Fruit fly (Drosophila melanogaster): ENCODE results near the gene CG9147.
A peak's percentile ranks its signal among the peaks of the same experiment; 100 is the strongest.

CG9147 gene

DNA sequence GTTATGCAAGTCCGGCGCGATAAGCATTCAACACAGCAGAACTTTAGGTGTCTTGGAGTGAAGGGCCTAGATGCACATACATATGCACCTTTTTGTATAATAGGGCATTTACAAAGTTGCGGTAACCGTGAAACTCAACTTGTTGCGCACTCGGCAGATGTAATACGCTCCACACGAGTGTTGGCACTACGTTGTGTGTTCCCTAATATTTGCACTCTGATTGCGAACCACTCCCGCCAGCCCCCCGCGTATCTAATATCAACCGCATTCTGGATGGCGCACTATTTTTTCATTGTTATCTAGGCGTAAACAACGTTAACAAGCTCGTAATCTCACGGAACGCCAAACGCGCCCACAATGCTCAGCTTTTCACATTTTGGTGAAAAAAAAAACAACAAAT, 14.5 kb downstream of the CG9147 start (continued):
- TF ChIP-seq CG9727 (GFP tag; optimal IDR thresholded peaks at IDR 0.05) (no peak), CG17829 (tag; optimal IDR thresholded peaks at IDR 0.05) (no peak), CG17328 (GFP tag; IDR thresholded peaks at IDR 0.05) (no peak), CG12769 (tag; optimal IDR thresholded peaks at IDR 0.05) (peak; percentile 59), CG7271 (tag; optimal IDR thresholded peaks at IDR 0.05) (no peak), Meics (GFP tag; optimal IDR thresholded peaks at IDR 0.05) (peak; percentile 18), HHEX (GFP tag; optimal IDR thresholded peaks at IDR 0.05) (peak; percentile 28), crol (GFP tag; IDR thresholded peaks at IDR 0.05) (0 out of 2 replicates have a peak, but pooled peaks have one; percentile 9), CG10321 (GFP tag; IDR thresholded peaks at IDR 0.05) (no peak), sug (tag; optimal IDR thresholded peaks at IDR 0.05) (peak; percentile 61), CG3065 (GFP tag; optimal IDR thresholded peaks at IDR 0.05) (no peak), CG8765 (GFP tag; IDR thresholded peaks at IDR 0.05) (no peak), CG10267 (tag; optimal IDR thresholded peaks at IDR 0.05) (no peak), mirr (GFP tag; optimal IDR thresholded peaks at IDR 0.05) (peak; percentile 6), croc (GFP tag; conservative IDR thresholded peaks at IDR 0.05) (no peak), Med (GFP tag) (peak; percentile 79), CG4617 (GFP tag; optimal IDR thresholded peaks at IDR 0.05; ENCODE audit: borderline replicate concordance) (no peak), CG6683 (GFP tag; optimal IDR thresholded peaks at IDR 0.05) (no peak), GATAe (GFP tag; conservative IDR thresholded peaks at IDR 0.05) (0 out of 2 replicates have a peak, but pooled peaks have one; percentile 42), sqz (GFP tag; optimal IDR thresholded peaks at IDR 0.05) (no peak)

DNA sequence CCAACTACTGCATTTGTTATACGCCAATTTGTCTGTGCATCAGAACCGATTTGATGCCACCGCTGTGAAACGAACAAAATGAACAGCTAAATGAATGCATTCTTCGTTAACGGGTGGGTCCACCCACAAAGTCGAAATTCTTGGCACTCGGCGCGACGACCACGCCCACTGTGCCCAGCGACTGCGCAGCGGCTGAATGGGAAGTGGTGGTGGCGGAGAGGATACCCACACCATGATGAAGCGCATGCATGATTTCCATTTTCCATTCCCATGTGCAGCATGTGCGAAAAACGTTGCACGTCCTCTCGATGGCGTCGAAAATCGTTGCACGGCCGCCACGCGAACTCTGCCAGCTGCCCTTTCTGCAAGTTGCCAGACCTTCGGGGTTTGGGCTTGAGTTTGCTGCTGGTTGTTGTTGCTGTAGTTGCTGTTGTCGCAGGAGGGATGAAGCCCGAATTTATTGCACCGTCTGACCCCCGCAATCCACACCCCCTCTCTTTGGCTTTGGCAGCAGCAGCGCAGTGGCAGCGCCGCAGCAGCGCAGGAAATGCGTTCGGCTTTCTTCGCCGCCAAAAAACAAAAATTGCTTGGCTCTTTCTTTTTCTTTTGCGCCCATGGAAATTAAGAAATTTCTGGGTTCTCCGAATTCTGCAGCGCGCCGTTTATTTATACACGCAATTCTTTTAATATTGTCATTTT, 15.5 kb downstream of the CG9147 start:
- no peak for TF ChIP-seq wek (GFP tag; optimal IDR thresholded peaks at IDR 0.05)
- TF ChIP-seq CG42726 (GFP tag; IDR thresholded peaks at IDR 0.05; ENCODE audit: partially characterized antibody) = peak; percentile 100
- no peak for TF ChIP-seq Optix (GFP tag; IDR thresholded peaks at IDR 0.05)
- no peak for TF ChIP-seq chif (GFP tag; optimal IDR thresholded peaks at IDR 0.05)
- TF ChIP-seq lilli (GFP tag; optimal IDR thresholded peaks at IDR 0.05) = no peak
- no peak for TF ChIP-seq CG11456 (GFP tag; IDR thresholded peaks at IDR 0.05)
- no peak for TF ChIP-seq CG31441 (GFP tag; IDR thresholded peaks at IDR 0.05)
- no peak for TF ChIP-seq lbe (GFP tag; optimal IDR thresholded peaks at IDR 0.05)
- no peak for TF ChIP-seq en (GFP tag; optimal IDR thresholded peaks at IDR 0.05)
- peak; percentile 38 for TF ChIP-seq twi (tag; optimal IDR thresholded peaks at IDR 0.05)
- TF ChIP-seq CG17385 (GFP tag; optimal IDR thresholded peaks at IDR 0.05) = no peak
- no peak for TF ChIP-seq CG12769 (tag; optimal IDR thresholded peaks at IDR 0.05)
- no peak for TF ChIP-seq Ets65A (GFP tag)
- TF ChIP-seq Neu2 (GFP tag; optimal IDR thresholded peaks at IDR 0.05; ENCODE audit: borderline replicate concordance) = no peak
- no peak for TF ChIP-seq CG3065 (GFP tag; optimal IDR thresholded peaks at IDR 0.05)
- no peak for TF ChIP-seq dmrt99B (tag; optimal IDR thresholded peaks at IDR 0.05)
- no peak for TF ChIP-seq CG2678 (tag; optimal IDR thresholded peaks at IDR 0.05)
- no peak for TF ChIP-seq rib (GFP tag; IDR thresholded peaks at IDR 0.05)
- no peak for TF ChIP-seq Abd-B (GFP tag; optimal IDR thresholded peaks at IDR 0.05)
- TF ChIP-seq toy (GFP tag; IDR thresholded peaks at IDR 0.05) = no peak
- TF ChIP-seq mld (GFP tag; IDR thresholded peaks at IDR 0.05; ENCODE audit: partially characterized antibody) = no peak; the same call in 2 of the 3 replicates
- no peak for TF ChIP-seq run (tag; optimal IDR thresholded peaks at IDR 0.05)
- TF ChIP-seq grn (GFP tag; optimal IDR thresholded peaks at IDR 0.05) = no peak
- TF ChIP-seq ato (GFP tag; IDR thresholded peaks at IDR 0.05; ENCODE audit: partially characterized antibody) = 0 out of 2 replicates have a peak, but pooled peaks have one; percentile 15
- TF ChIP-seq MTF-1 (GFP tag; optimal IDR thresholded peaks at IDR 0.05; ENCODE audit: borderline replicate concordance) = no peak
- TF ChIP-seq CG10979 (tag; optimal IDR thresholded peaks at IDR 0.05) = no peak
- TF ChIP-seq CG15696 (tag; optimal IDR thresholded peaks at IDR 0.05) = no peak
- no peak for TF ChIP-seq NFAT (GFP tag; IDR thresholded peaks at IDR 0.05)
- TF ChIP-seq CG12659 (GFP tag; optimal IDR thresholded peaks at IDR 0.05) = no peak
- no peak for TF ChIP-seq Kr (GFP tag; optimal IDR thresholded peaks at IDR 0.05)
- no peak for TF ChIP-seq cato (GFP tag; optimal IDR thresholded peaks at IDR 0.05; ENCODE audit: borderline replicate concordance)

Measured in whole organism, embryonic.